Worm (Caenorhabditis elegans) whole organism, early embryonic: ENCODE results near the gene srh-141.

ENCODE experiments used
- B0310.2 ChIP-seq: sonication (generic microtip); optimal IDR thresholded peaks from 2 replicates; lab custom pipeline; 2016; ENCODE audit warnings: mild to moderate bottlenecking, missing genetic modification characterization, missing compliant biosample characterization
- ama-1 ChIP-seq: fragments of 150-350 bp; optimal IDR thresholded peaks from 2 replicates; lab custom pipeline; 2014
- ceh-13 ChIP-seq: fragments of 200-800 bp; sonication (Bioruptor generic); optimal IDR thresholded peaks from 2 replicates; lab custom pipeline; 2018; ENCODE audit warnings: mild to moderate bottlenecking, missing genetic modification characterization, missing compliant biosample characterization
- ceh-36 ChIP-seq: sonication (generic microtip); optimal IDR thresholded peaks from 2 replicates; lab custom pipeline; 2016; ENCODE audit warnings: missing genetic modification characterization, inconsistent platforms, missing compliant biosample characterization
- ets-7 ChIP-seq: sonication (generic microtip); optimal IDR thresholded peaks from 2 replicates; lab custom pipeline; 2016; ENCODE audit warnings: missing genotype, missing genetic modification characterization, missing compliant biosample characterization
- flt-1 ChIP-seq: fragments of 200-800 bp; sonication (Bioruptor generic); IDR thresholded peaks from 2 replicates; pipeline ENCODE4 v1.3.6; 2022; ENCODE audit warnings: missing genetic modification characterization, missing compliant biosample characterization
- hmbx-1 ChIP-seq: sonication (generic microtip); optimal IDR thresholded peaks from 2 replicates; lab custom pipeline; 2016; ENCODE audit warnings: mild to moderate bottlenecking, missing genetic modification characterization, missing compliant biosample characterization
- hnd-1 ChIP-seq: sonication (generic microtip); optimal IDR thresholded peaks from 2 replicates; lab custom pipeline; 2016; ENCODE audit warnings: missing genetic modification characterization, missing compliant biosample characterization
- pes-1 ChIP-seq: fragments of 200-800 bp; sonication (Bioruptor generic); IDR thresholded peaks from 2 replicates; pipeline ENCODE4 v1.3.6; 2022; ENCODE audit warnings: missing genetic modification reagents, missing genetic modification characterization, missing compliant biosample characterization
- scrt-1 ChIP-seq: fragments of 200-800 bp; sonication (Bioruptor generic); IDR thresholded peaks from 2 replicates; pipeline ENCODE4 v1.3.6; 2022; ENCODE audit warnings: missing genetic modification characterization, missing compliant biosample characterization
- sea-1 ChIP-seq: fragments of 200-800 bp; sonication (Bioruptor generic); conservative IDR thresholded peaks from 2 replicates; pipeline ENCODE4 v1.3.6; 2022; ENCODE audit warnings: missing genetic modification characterization, missing compliant biosample characterization
- tbx-11 ChIP-seq: fragments of 200-800 bp; sonication (Bioruptor generic); IDR thresholded peaks from 2 replicates; pipeline ENCODE4 v1.3.6; 2022; ENCODE audit warnings: missing genetic modification characterization, missing compliant biosample characterization
- tbx-37 ChIP-seq: fragments of 200-800 bp; sonication (Bioruptor generic); conservative IDR thresholded peaks from 2 replicates; pipeline ENCODE4 v1.3.6; 2022; ENCODE audit warnings: missing genetic modification reagents, missing genetic modification characterization, missing compliant biosample characterization
- tra-4 ChIP-seq: sonication (generic microtip); optimal IDR thresholded peaks from 2 replicates; lab custom pipeline; 2017; ENCODE audit warnings: missing genetic modification characterization, missing compliant biosample characterization

DNA sequence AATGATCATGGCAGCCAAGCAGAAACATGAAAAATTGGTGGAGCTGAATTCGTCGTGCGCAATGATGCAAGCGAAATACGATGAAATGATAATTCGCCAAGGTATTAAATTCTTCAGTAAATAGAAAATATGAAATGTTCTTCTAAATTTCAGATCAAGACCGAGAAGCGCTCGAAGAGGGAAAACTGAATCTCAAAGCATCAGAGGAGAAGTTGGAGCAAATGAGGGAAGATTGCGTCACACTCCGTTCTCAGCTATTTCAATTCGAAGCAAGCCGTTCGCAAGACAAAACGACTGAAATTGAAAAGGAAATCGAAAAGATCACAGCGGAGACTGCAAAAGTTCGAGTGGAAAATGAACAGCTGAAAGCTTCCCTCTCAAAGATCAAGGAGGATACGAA is 37.4 kb upstream of the srh-141 start:
- TF ChIP-seq ama-1 (lab: Kevin White, UChicago) (no peak), hnd-1 (no peak), ceh-36 (tag; lab: Kevin White, UChicago) (no peak), scrt-1 (GFP tag; lab: Robert Waterston, UW) (no peak), B0310.2 (tag; lab: Kevin White, UChicago) (no peak), flt-1 (GFP tag; lab: Robert Waterston, UW) (no peak), pes-1 (GFP tag; lab: Robert Waterston, UW) (no peak), ceh-13 (GFP tag; lab: Kevin White, UChicago) (no peak), tbx-37 (no peak), tra-4 (tag; lab: Kevin White, UChicago) (no peak), hmbx-1 (tag; lab: Kevin White, UChicago) (no peak), ets-7 (tag; lab: Kevin White, UChicago) (no peak), sea-1 (GFP tag; lab: Robert Waterston, UW) (no peak), tbx-11 (GFP tag; lab: Robert Waterston, UW) (no peak)
